Fruit fly (Drosophila melanogaster) whole organism, embryonic: ENCODE results near the gene CG42727.

Experiments
- ATbp ChIP-seq: fragments of 200-800 bp; sonication (Bioruptor generic); optimal IDR thresholded peaks from 2 replicates; lab custom pipeline; 2017; ENCODE audit warnings: missing biosample characterization, mild to moderate bottlenecking, missing genetic modification characterization, missing genetic modification reagents
- Asciz ChIP-seq: fragments of 200-800 bp; sonication (Bioruptor generic); optimal IDR thresholded peaks from 2 replicates; lab custom pipeline; 2017; ENCODE audit warnings: missing biosample characterization, mild to moderate bottlenecking, missing genetic modification characterization, missing genetic modification reagents
- Bteb2 ChIP-seq: fragments of 200-800 bp; sonication (Bioruptor generic); optimal IDR thresholded peaks from 2 replicates; lab custom pipeline; 2016; ENCODE audit warnings: missing biosample characterization, missing genetic modification characterization
- CG10462 ChIP-seq: fragments of 200-800 bp; sonication (Bioruptor generic); optimal IDR thresholded peaks from 2 replicates; lab custom pipeline; 2016; ENCODE audit warnings: missing biosample characterization, missing genetic modification characterization
- CG11398 ChIP-seq: fragments of 200-800 bp; sonication (Bioruptor generic); optimal IDR thresholded peaks from 2 replicates; lab custom pipeline; 2016; ENCODE audit warnings: missing biosample characterization, missing genetic modification characterization
- CG11723 ChIP-seq: fragments of 200-800 bp; sonication (Bioruptor generic); optimal IDR thresholded peaks from 2 replicates; lab custom pipeline; 2017; ENCODE audit warnings: missing biosample characterization, mild to moderate bottlenecking, missing genetic modification characterization
- CG12769 ChIP-seq: fragments of 200-800 bp; sonication (Bioruptor generic); optimal IDR thresholded peaks from 2 replicates; lab custom pipeline; 2019; ENCODE audit warnings: missing biosample characterization, mild to moderate bottlenecking, missing genetic modification characterization, moderate library complexity
- CG16813 ChIP-seq: fragments of 200-800 bp; sonication (Bioruptor generic); IDR thresholded peaks from 3 replicates; pipeline ENCODE4 v1.3.6; 2022; ENCODE audit warnings: missing biosample characterization, missing genetic modification characterization; ENCODE audit not compliant: partially characterized antibody
- CG17829 ChIP-seq: fragments of 200-800 bp; optimal IDR thresholded peaks from 2 replicates; lab custom pipeline; 2019; ENCODE audit warnings: missing biosample characterization, mild to moderate bottlenecking, missing genetic modification characterization, moderate library complexity
- CG2678 ChIP-seq: fragments of 200-800 bp; sonication (Bioruptor generic); optimal IDR thresholded peaks from 3 replicates; lab custom pipeline; 2019; ENCODE audit warnings: missing biosample characterization, mild to moderate bottlenecking, missing genetic modification characterization, moderate library complexity
- CG31365 ChIP-seq: fragments of 200-800 bp; sonication (Bioruptor generic); optimal IDR thresholded peaks from 2 replicates; lab custom pipeline; 2018; ENCODE audit warnings: missing biosample characterization, mild to moderate bottlenecking, missing genetic modification characterization
- CG6791 ChIP-seq: fragments of 200-800 bp; sonication (Bioruptor generic); IDR thresholded peaks from 3 replicates; pipeline ENCODE4 v1.3.6; 2022; ENCODE audit warnings: missing biosample characterization, missing genetic modification characterization; ENCODE audit not compliant: partially characterized antibody
- CG8290 ChIP-seq, 3 experiments: fragments of 200-800 bp; sonication (Bioruptor generic); optimal IDR thresholded peaks; 2 replicates each; lab custom pipeline; 2016 to 2019; ENCODE audit warnings: missing biosample characterization in 3 of 3, missing genetic modification characterization in 3 of 3, mild to moderate bottlenecking in 2 of 3, moderate library complexity in 1 of 3
- CG8359 ChIP-seq: fragments of 200-800 bp; sonication (Bioruptor generic); optimal IDR thresholded peaks from 2 replicates; lab custom pipeline; 2017; ENCODE audit warnings: missing biosample characterization, mild to moderate bottlenecking, missing genetic modification characterization, borderline replicate concordance
- CG8944 ChIP-seq: fragments of 200-800 bp; sonication (Bioruptor generic); optimal IDR thresholded peaks from 3 replicates; lab custom pipeline; 2016; ENCODE audit warnings: missing biosample characterization, missing genetic modification characterization
- CG9817 ChIP-seq: fragments of 200-800 bp; sonication (Bioruptor generic); optimal IDR thresholded peaks from 2 replicates; lab custom pipeline; 2018; ENCODE audit warnings: missing biosample characterization, mild to moderate bottlenecking, missing genetic modification characterization, moderate library complexity
- CHES-1-like ChIP-seq: fragments of 200-800 bp; sonication (Bioruptor generic); optimal IDR thresholded peaks from 2 replicates; lab custom pipeline; 2016; ENCODE audit warnings: missing biosample characterization, missing genetic modification characterization
- CkIIα-i1 ChIP-seq: fragments of 200-800 bp; sonication (Bioruptor generic); IDR thresholded peaks from 2 replicates; pipeline ENCODE4 v1.3.6; 2022; ENCODE audit warnings: missing biosample characterization, missing genetic modification characterization
- Dad ChIP-seq: fragments of 200-800 bp; sonication (Bioruptor generic); optimal IDR thresholded peaks from 3 replicates; lab custom pipeline; 2016; ENCODE audit warnings: missing biosample characterization, missing genetic modification characterization
- E2f2 ChIP-seq: fragments of 200-800 bp; sonication (Bioruptor generic); IDR thresholded peaks from 2 replicates; pipeline ENCODE4 v1.3.6; 2022; ENCODE audit warnings: missing biosample characterization, missing genetic modification characterization
- HLH3B ChIP-seq: fragments of 200-800 bp; sonication (Bioruptor generic); IDR thresholded peaks from 2 replicates; pipeline ENCODE4 v1.3.6; 2022; ENCODE audit warnings: missing biosample characterization, missing genetic modification characterization
- HmgZ ChIP-seq: fragments of 200-800 bp; sonication (Bioruptor generic); optimal IDR thresholded peaks from 2 replicates; lab custom pipeline; 2018; ENCODE audit warnings: missing biosample characterization, mild to moderate bottlenecking, missing genetic modification characterization
- Hr78 ChIP-seq, 2 experiments: fragments of 200-800 bp in 1 of 2; fragments of >200 bp in 1 of 2; sonication (Bioruptor generic) in 1 of 2; optimal IDR thresholded peaks; 2 replicates each; lab custom pipeline; 2017 to 2019; ENCODE audit warnings: missing biosample characterization in 2 of 2, missing genetic modification characterization in 2 of 2, mild to moderate bottlenecking in 1 of 2, moderate library complexity in 1 of 2
- Lim3 ChIP-seq: fragments of 200-800 bp; sonication (Bioruptor generic); IDR thresholded peaks from 2 replicates; pipeline ENCODE4 v1.3.6; 2022; ENCODE audit warnings: missing biosample characterization, missing genetic modification characterization
- Lpt ChIP-seq: fragments of >200 bp; optimal IDR thresholded peaks from 2 replicates; lab custom pipeline; 2018; ENCODE audit warnings: missing biosample characterization, missing genetic modification characterization
- MESR4 ChIP-seq: fragments of 200-800 bp; sonication (Bioruptor generic); optimal IDR thresholded peaks from 2 replicates; lab custom pipeline; 2018; ENCODE audit warnings: missing biosample characterization, mild to moderate bottlenecking, missing genetic modification characterization, moderate library complexity
- Med ChIP-seq: fragments of 200-800 bp; sonication (Bioruptor generic); peaks from one replicate; lab custom pipeline; 2016; ENCODE audit warnings: missing biosample characterization, missing genetic modification characterization, mild to moderate bottlenecking, inconsistent platforms, moderate library complexity
- Oaz ChIP-seq: fragments of 200-800 bp; sonication (Bioruptor generic); IDR thresholded peaks from 2 replicates; pipeline ENCODE4 v1.3.6; 2022; ENCODE audit warnings: missing biosample characterization, missing genetic modification characterization
- Poxn ChIP-seq: fragments of 200-800 bp; sonication (Bioruptor generic); IDR thresholded peaks from 2 replicates; pipeline ENCODE4 v1.3.6; 2022; ENCODE audit warnings: missing biosample characterization, missing genetic modification characterization
- Vsx1 ChIP-seq: fragments of 200-800 bp; sonication (Bioruptor generic); optimal IDR thresholded peaks from 2 replicates; lab custom pipeline; 2017; ENCODE audit warnings: missing biosample characterization, mild to moderate bottlenecking, missing genetic modification characterization, missing genetic modification reagents
- az2 ChIP-seq: fragments of 200-800 bp; sonication (Bioruptor generic); optimal IDR thresholded peaks from 3 replicates; lab custom pipeline; 2016; ENCODE audit warnings: missing biosample characterization, missing genetic modification characterization
- crp ChIP-seq, 2 experiments: fragments of 200-800 bp; sonication (Bioruptor generic); optimal IDR thresholded peaks; 2 replicates in 1 of 2; 3 replicates in 1 of 2; lab custom pipeline; 2017; ENCODE audit warnings: missing biosample characterization in 2 of 2, missing genetic modification characterization in 2 of 2, mild to moderate bottlenecking in 1 of 2, moderate library complexity in 1 of 2
- cwo ChIP-seq: fragments of 200-800 bp; sonication (Bioruptor generic); optimal IDR thresholded peaks from 3 replicates; lab custom pipeline; 2017; ENCODE audit warnings: missing biosample characterization, missing genetic modification characterization, mild to moderate bottlenecking, moderate library complexity, missing genetic modification reagents
- eve ChIP-seq, 2 experiments: fragments of >200 bp; optimal IDR thresholded peaks; 2 replicates each; lab custom pipeline; 2017; ENCODE audit warnings: missing biosample characterization in 2 of 2, missing genetic modification characterization in 2 of 2
- gcm ChIP-seq: fragments of 200-800 bp; sonication (Bioruptor generic); optimal IDR thresholded peaks from 2 replicates; lab custom pipeline; 2019; ENCODE audit warnings: missing biosample characterization, mild to moderate bottlenecking, missing genetic modification characterization, moderate library complexity
- lov ChIP-seq, 2 experiments: fragments of 200-800 bp in 1 of 2; fragments of >200 bp in 1 of 2; sonication (Bioruptor generic) in 1 of 2; IDR thresholded peaks in 1 of 2; optimal IDR thresholded peaks in 1 of 2; 2 replicates in 1 of 2; 3 replicates in 1 of 2; pipeline versions ENCODE4 v1.3.6 to Lab custom; 2017 to 2022; ENCODE audit warnings: missing biosample characterization in 1 of 2, missing genetic modification characterization in 1 of 2
- mld ChIP-seq: fragments of 200-800 bp; sonication (Bioruptor generic); IDR thresholded peaks from 3 replicates; pipeline ENCODE4 v1.3.6; 2022; ENCODE audit warnings: missing biosample characterization, missing genetic modification characterization; ENCODE audit not compliant: partially characterized antibody
- nom ChIP-seq: fragments of 200-800 bp; sonication (Bioruptor generic); optimal IDR thresholded peaks from 2 replicates; lab custom pipeline; 2017; ENCODE audit warnings: missing biosample characterization, missing genetic modification characterization, mild to moderate bottlenecking, moderate library complexity, missing genetic modification reagents
- pho ChIP-seq: fragments of 200-800 bp; sonication (Bioruptor generic); optimal IDR thresholded peaks from 2 replicates; lab custom pipeline; 2016; ENCODE audit warnings: missing biosample characterization, missing genetic modification characterization
- sc ChIP-seq, 3 experiments: fragments of >200 bp in 2 of 3; fragments of 200-800 bp in 1 of 3; sonication (Bioruptor generic) in 1 of 3; optimal IDR thresholded peaks; 2 replicates in 2 of 3; 3 replicates in 1 of 3; lab custom pipeline; 2017; ENCODE audit warnings: mild to moderate bottlenecking in 1 of 3, missing biosample characterization in 1 of 3, missing genetic modification characterization in 1 of 3, missing genetic modification reagents in 1 of 3
- schlank ChIP-seq: fragments of 200-800 bp; sonication (Bioruptor generic); optimal IDR thresholded peaks from 2 replicates; lab custom pipeline; 2018; ENCODE audit warnings: missing biosample characterization, mild to moderate bottlenecking, missing genetic modification characterization
- sd ChIP-seq: fragments of 200-800 bp; sonication (Bioruptor generic); optimal IDR thresholded peaks from 3 replicates; lab custom pipeline; 2018; ENCODE audit warnings: missing biosample characterization, mild to moderate bottlenecking, missing genetic modification characterization, moderate library complexity
- sima ChIP-seq: fragments of 200-800 bp; sonication (Bioruptor generic); optimal IDR thresholded peaks from 2 replicates; lab custom pipeline; 2016; ENCODE audit warnings: missing biosample characterization, missing genetic modification characterization
- sqz ChIP-seq: fragments of 200-800 bp; sonication (Bioruptor generic); optimal IDR thresholded peaks from 3 replicates; lab custom pipeline; 2018; ENCODE audit warnings: missing biosample characterization, mild to moderate bottlenecking, missing genetic modification characterization
- tgo ChIP-seq: fragments of 200-800 bp; sonication (Bioruptor generic); IDR thresholded peaks from 3 replicates; pipeline ENCODE4 v1.3.6; 2022; ENCODE audit warnings: missing biosample characterization, missing genetic modification characterization
- vvl ChIP-seq: fragments of 200-800 bp; sonication (Bioruptor generic); IDR thresholded peaks from 2 replicates; pipeline ENCODE4 v1.3.6; 2022; ENCODE audit warnings: missing biosample characterization, missing genetic modification characterization

CG42727 gene

DNA sequence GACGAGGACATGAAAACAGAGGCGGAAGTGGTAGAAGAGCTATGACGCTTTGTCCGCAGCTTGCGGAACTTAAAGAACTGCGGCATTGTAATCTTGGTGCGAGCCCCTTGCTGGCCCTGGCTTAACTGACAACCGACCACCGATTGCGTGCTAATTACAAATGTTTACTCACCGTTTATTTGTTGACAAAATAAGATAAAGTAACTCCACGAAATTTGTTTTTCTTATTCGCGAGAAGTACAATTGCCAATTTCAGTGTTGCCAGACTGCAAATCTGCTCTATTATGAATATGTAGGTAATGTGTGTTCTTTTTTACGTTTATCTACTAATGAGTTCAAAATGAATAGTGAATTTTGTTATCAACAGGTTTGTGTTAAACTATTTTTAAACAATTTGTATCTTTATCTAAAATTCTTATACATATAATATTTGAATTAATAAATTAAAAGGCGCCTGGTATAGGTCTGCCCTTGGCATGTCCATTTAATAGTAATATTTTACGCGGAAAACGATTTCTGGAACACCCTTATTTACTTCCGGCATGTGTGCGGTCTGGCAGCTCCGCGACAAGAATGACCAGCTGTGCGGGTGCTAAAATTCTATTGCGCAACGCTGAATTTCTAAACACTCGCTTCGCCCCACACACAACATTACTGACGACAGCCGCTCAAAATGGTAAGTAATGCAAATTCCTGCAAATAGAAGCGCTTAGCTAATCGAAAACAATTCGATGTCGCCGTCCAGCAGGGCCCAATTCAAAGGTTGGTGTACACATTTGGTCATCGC lies 9.0 kb downstream of the CG42727 start, which contains the start of the genes Atg4b and Hibch (continued):
- peak; percentile 57 for TF ChIP-seq CG10462 (GFP tag; lab: Kevin White, UChicago)
- TF ChIP-seq CG9817 (tag; lab: Kevin White, UChicago) = peak; percentile 90
- TF ChIP-seq mld (GFP tag; lab: Robert Waterston, UW) = no peak
- no peak for TF ChIP-seq CG16813 (GFP tag; lab: Robert Waterston, UW)
- TF ChIP-seq Lim3 (GFP tag; lab: Robert Waterston, UW) = 0 out of 2 replicates have a peak, but pooled peaks have one; percentile 25
- peak; percentile 52 for TF ChIP-seq CG8359
- TF ChIP-seq az2 (GFP tag; lab: Kevin White, UChicago) = peak; percentile 82
- no peak; the same call in 1 of the 2 replicates for TF ChIP-seq Poxn (GFP tag; lab: Robert Waterston, UW)
- TF ChIP-seq CG31365 (tag; lab: Kevin White, UChicago) = no peak
- no peak for TF ChIP-seq CG11398 (GFP tag; lab: Kevin White, UChicago)
- no peak for TF ChIP-seq lov (optimal IDR thresholded peaks at IDR 0.05; lab: Kevin White, UChicago)
- TF ChIP-seq lov (GFP tag; IDR thresholded peaks at IDR 0.05; lab: Robert Waterston, UW) = no peak
- peak; percentile 46 for TF ChIP-seq pho
- TF ChIP-seq Oaz = peak; percentile 48; the same call in 1 of the 2 replicates
- no peak for TF ChIP-seq CG12769 (tag; lab: Kevin White, UChicago)
- TF ChIP-seq Lpt = no peak
- TF ChIP-seq Asciz = no peak
- peak; percentile 93 for TF ChIP-seq CG2678 (tag; lab: Kevin White, UChicago)
- no peak for TF ChIP-seq Hr78 (GFP tag; optimal IDR thresholded peaks at IDR 0.05; lab: Kevin White, UChicago)
- TF ChIP-seq crp (GFP tag; optimal IDR thresholded peaks at IDR 0.05; lab: Kevin White, UChicago) = peak; percentile 48 to 91
- peak; percentile 67 for TF ChIP-seq CG11723 (GFP tag; lab: Kevin White, UChicago)
- TF ChIP-seq Dad (GFP tag; lab: Kevin White, UChicago) = no peak
- TF ChIP-seq nom = peak; percentile 75
- TF ChIP-seq CG17829 (tag; lab: Kevin White, UChicago) = peak; percentile 91
- no peak for TF ChIP-seq eve (GFP tag; optimal IDR thresholded peaks at IDR 0.05; lab: Kevin White, UChicago)
- peak; percentile 84 for TF ChIP-seq gcm (GFP tag; lab: Kevin White, UChicago)
- TF ChIP-seq sqz (GFP tag; lab: Kevin White, UChicago) = no peak
- TF ChIP-seq sc (optimal IDR thresholded peaks at IDR 0.05; lab: Kevin White, UChicago) = no peak
- no peak for TF ChIP-seq sc (GFP tag; optimal IDR thresholded peaks at IDR 0.05; lab: Kevin White, UChicago)
- peak; percentile 18 for TF ChIP-seq schlank (tag; lab: Kevin White, UChicago)
- TF ChIP-seq CkIIα-i1 (GFP tag; lab: Robert Waterston, UW) = no peak
- peak; percentile 59 for TF ChIP-seq ATbp (GFP tag; lab: Kevin White, UChicago)
- TF ChIP-seq vvl (GFP tag; lab: Robert Waterston, UW) = peak; percentile 81; the same call in 1 of the 2 replicates
- TF ChIP-seq sd (tag; lab: Kevin White, UChicago) = no peak
- peak; percentile 16 for TF ChIP-seq Bteb2 (GFP tag; lab: Kevin White, UChicago)
- peak; percentile 70 for TF ChIP-seq Med (GFP tag; lab: Kevin White, UChicago)
- peak; percentile 79 for TF ChIP-seq MESR4 (GFP tag; lab: Kevin White, UChicago)
- TF ChIP-seq E2f2 (GFP tag; lab: Robert Waterston, UW) = peak; percentile 60
- TF ChIP-seq HmgZ (tag; lab: Kevin White, UChicago) = peak; percentile 77
- no peak for TF ChIP-seq CG6791 (GFP tag; lab: Robert Waterston, UW)
- TF ChIP-seq HLH3B (GFP tag; lab: Robert Waterston, UW) = peak; percentile 78
- peak; percentile 72 for TF ChIP-seq tgo
- TF ChIP-seq CHES-1-like (GFP tag; lab: Kevin White, UChicago) = peak; percentile 5
- TF ChIP-seq CG8290 (GFP tag; optimal IDR thresholded peaks at IDR 0.05; lab: Kevin White, UChicago) = no peak
- peak; percentile 48 to 54 for TF ChIP-seq CG8290 (tag; optimal IDR thresholded peaks at IDR 0.05; lab: Kevin White, UChicago)
- TF ChIP-seq CG8944 (GFP tag; lab: Kevin White, UChicago) = peak; percentile 38
- TF ChIP-seq Vsx1 (GFP tag; lab: Kevin White, UChicago) = no peak
- TF ChIP-seq sima (GFP tag; lab: Kevin White, UChicago) = no peak
- TF ChIP-seq cwo (GFP tag; lab: Kevin White, UChicago) = peak; percentile 79
